Worm (Caenorhabditis elegans) whole organism, young adult: ENCODE results near the gene C40H5.2.

Source experiments
- C17E4.6 ChIP-seq: fragments of 200-800 bp; sonication (Bioruptor generic); IDR thresholded peaks from 2 replicates; pipeline ENCODE4 v1.3.6; 2022; ENCODE audit warnings: missing genetic modification reagents, missing genetic modification characterization, missing compliant biosample characterization
- F33H1.4 ChIP-seq: fragments of 200-800 bp; sonication (Bioruptor generic); IDR thresholded peaks from 2 replicates; pipeline ENCODE4 v1.3.6; 2022; ENCODE audit warnings: missing genetic modification reagents, missing genetic modification characterization, missing compliant biosample characterization
- F39B2.1 ChIP-seq: fragments of 200-800 bp; sonication (Bioruptor generic); IDR thresholded peaks from 2 replicates; pipeline ENCODE4 v1.3.6; 2022; ENCODE audit warnings: missing genetic modification reagents, missing genetic modification characterization, missing compliant biosample characterization
- F49E8.2 ChIP-seq: sonication (generic microtip); optimal IDR thresholded peaks from 3 replicates; lab custom pipeline; 2017; ENCODE audit warnings: missing genetic modification characterization, mild to moderate bottlenecking, missing compliant biosample characterization, antibody characterized with exemption, moderate library complexity; ENCODE audit not compliant: insufficient read depth
- F57A8.1 ChIP-seq: fragments of 200-800 bp; sonication (Bioruptor generic); optimal IDR thresholded peaks from 2 replicates; lab custom pipeline; 2018; ENCODE audit warnings: mild to moderate bottlenecking, missing genetic modification characterization, moderate library complexity, missing compliant biosample characterization
- Y53F4B.3 ChIP-seq: fragments of 200-800 bp; sonication (Bioruptor generic); IDR thresholded peaks from 2 replicates; pipeline ENCODE4 v1.3.6; 2022; ENCODE audit warnings: missing genetic modification reagents, missing genetic modification characterization, missing compliant biosample characterization
- Y67H2A.10 ChIP-seq: fragments of 200-800 bp; sonication (Bioruptor generic); conservative IDR thresholded peaks from 2 replicates; pipeline ENCODE4 v1.3.6; 2022; ENCODE audit warnings: missing genetic modification reagents, missing genetic modification characterization, missing compliant biosample characterization
- Y95B8A.8 ChIP-seq: fragments of 200-800 bp; sonication (Bioruptor generic); IDR thresholded peaks from 2 replicates; pipeline ENCODE4 v1.3.6; 2022; ENCODE audit warnings: missing genetic modification reagents, missing genetic modification characterization, missing compliant biosample characterization
- ZK185.1 ChIP-seq: sonication (generic microtip); optimal IDR thresholded peaks from 2 replicates; lab custom pipeline; 2016; ENCODE audit warnings: mild to moderate bottlenecking, missing genetic modification characterization, missing compliant biosample characterization; ENCODE audit not compliant: poor library complexity, severe bottlenecking
- attf-3 ChIP-seq: fragments of 200-800 bp; sonication (Bioruptor generic); conservative IDR thresholded peaks from 2 replicates; pipeline ENCODE4 v1.3.6; 2022; ENCODE audit warnings: missing genetic modification reagents, missing genetic modification characterization, missing compliant biosample characterization
- attf-5 ChIP-seq: fragments of 200-800 bp; sonication (Bioruptor generic); optimal IDR thresholded peaks from 2 replicates; lab custom pipeline; 2018; ENCODE audit warnings: mild to moderate bottlenecking, missing genetic modification characterization, missing compliant biosample characterization
- bed-1 ChIP-seq: fragments of 200-800 bp; sonication (Bioruptor generic); IDR thresholded peaks from 2 replicates; pipeline ENCODE4 v1.3.6; 2022; ENCODE audit warnings: missing genetic modification reagents, missing genetic modification characterization, missing compliant biosample characterization
- bed-2 ChIP-seq: fragments of 200-800 bp; sonication (Bioruptor generic); IDR thresholded peaks from 2 replicates; pipeline ENCODE4 v1.3.6; 2022; ENCODE audit warnings: missing genetic modification reagents, missing genetic modification characterization, missing compliant biosample characterization
- ccch-3 ChIP-seq: fragments of 200-800 bp; sonication (Bioruptor generic); optimal IDR thresholded peaks from 2 replicates; lab custom pipeline; 2018; ENCODE audit warnings: mild to moderate bottlenecking, missing genetic modification characterization, missing compliant biosample characterization
- ceh-40 ChIP-seq: fragments of 200-800 bp; sonication (Bioruptor generic); IDR thresholded peaks from 2 replicates; pipeline ENCODE4 v1.3.6; 2022; ENCODE audit warnings: missing genetic modification characterization, missing compliant biosample characterization
- chd-7 ChIP-seq: sonication (generic microtip); optimal IDR thresholded peaks from 2 replicates; lab custom pipeline; 2016; ENCODE audit warnings: mild to moderate bottlenecking, missing genetic modification characterization, moderate library complexity, missing compliant biosample characterization
- die-1 ChIP-seq: sonication (generic microtip); optimal IDR thresholded peaks from 2 replicates; lab custom pipeline; 2016; ENCODE audit warnings: missing genotype, mild to moderate bottlenecking, missing genetic modification characterization, missing compliant biosample characterization
- dpff-1 ChIP-seq: sonication (generic microtip); optimal IDR thresholded peaks from 2 replicates; lab custom pipeline; 2017; ENCODE audit warnings: mild to moderate bottlenecking, missing genetic modification characterization, missing compliant biosample characterization
- dpl-1 ChIP-seq: fragments of 150-350 bp; optimal IDR thresholded peaks from 2 replicates; lab custom pipeline; 2014; ENCODE audit warnings: missing biosample characterization, missing genetic modification reagents, missing genetic modification characterization
- egl-44 ChIP-seq: fragments of 200-800 bp; sonication (Bioruptor generic); IDR thresholded peaks from 2 replicates; pipeline ENCODE4 v1.3.6; 2022; ENCODE audit warnings: missing genetic modification reagents, missing genetic modification characterization, missing compliant biosample characterization
- ekl-4 ChIP-seq: fragments of 200-800 bp; sonication (Bioruptor generic); IDR thresholded peaks from 2 replicates; pipeline ENCODE4 v1.3.6; 2022; ENCODE audit warnings: missing genetic modification reagents, missing genetic modification characterization, missing compliant biosample characterization
- gei-17 ChIP-seq: fragments of 200-800 bp; sonication (Bioruptor generic); optimal IDR thresholded peaks from 2 replicates; lab custom pipeline; 2018; ENCODE audit warnings: mild to moderate bottlenecking, missing genetic modification characterization, missing compliant biosample characterization
- hlh-12 ChIP-seq: sonication (generic microtip); optimal IDR thresholded peaks from 2 replicates; lab custom pipeline; 2016; ENCODE audit warnings: missing genetic modification characterization, missing compliant biosample characterization
- hmg-20 ChIP-seq: fragments of 200-800 bp; sonication (Bioruptor generic); IDR thresholded peaks from 2 replicates; pipeline ENCODE4 v1.3.6; 2022; ENCODE audit warnings: missing genetic modification reagents, missing genetic modification characterization, missing compliant biosample characterization
- hrde-1 ChIP-seq: sonication (generic microtip); optimal IDR thresholded peaks from 2 replicates; lab custom pipeline; 2016; ENCODE audit warnings: missing genetic modification characterization, mild to moderate bottlenecking, missing compliant biosample characterization, moderate library complexity, missing genotype, missing genetic modification reagents, borderline replicate concordance
- lag-1 ChIP-seq: fragments of 200-800 bp; sonication (Bioruptor generic); IDR thresholded peaks from 2 replicates; pipeline ENCODE4 v1.3.6; 2022; ENCODE audit warnings: missing genetic modification reagents, missing genetic modification characterization, missing compliant biosample characterization
- lin-35 ChIP-seq, 3 experiments: fragments of 150-350 bp in 2 of 3; sonication (generic microtip) in 1 of 3; optimal IDR thresholded peaks; 2 replicates each; lab custom pipeline; 2014 to 2018; ENCODE audit warnings: missing biosample characterization in 3 of 3, missing genetic modification characterization in 3 of 3, missing genetic modification reagents in 3 of 3
- lin-54 ChIP-seq: fragments of 200-800 bp; sonication (Bioruptor generic); optimal IDR thresholded peaks from 2 replicates; lab custom pipeline; 2018; ENCODE audit warnings: mild to moderate bottlenecking, missing genetic modification characterization, missing compliant biosample characterization
- madf-10 ChIP-seq: sonication (generic microtip); optimal IDR thresholded peaks from 2 replicates; lab custom pipeline; 2016; ENCODE audit warnings: mild to moderate bottlenecking, missing genetic modification characterization, missing compliant biosample characterization
- madf-6 ChIP-seq: fragments of 200-800 bp; sonication (Bioruptor generic); IDR thresholded peaks from 2 replicates; pipeline ENCODE4 v1.3.6; 2022; ENCODE audit warnings: missing genetic modification reagents, missing genetic modification characterization, missing compliant biosample characterization
- madf-8 ChIP-seq: fragments of 200-800 bp; sonication (Bioruptor generic); conservative IDR thresholded peaks from 2 replicates; pipeline ENCODE4 v1.3.6; 2022; ENCODE audit warnings: missing genetic modification reagents, missing genetic modification characterization, missing compliant biosample characterization
- nfya-1 ChIP-seq: sonication (generic microtip); optimal IDR thresholded peaks from 2 replicates; lab custom pipeline; 2017; ENCODE audit warnings: antibody characterized with exemption, missing compliant biosample characterization, missing genetic modification characterization, borderline replicate concordance; ENCODE audit not compliant: insufficient read depth
- nhr-120 ChIP-seq: fragments of 200-800 bp; sonication (Bioruptor generic); IDR thresholded peaks from 2 replicates; pipeline ENCODE4 v1.3.6; 2022; ENCODE audit warnings: missing genetic modification characterization, missing compliant biosample characterization
- pbrm-1 ChIP-seq: fragments of 200-800 bp; sonication (Bioruptor generic); IDR thresholded peaks from 2 replicates; pipeline ENCODE4 v1.3.6; 2022; ENCODE audit warnings: missing genetic modification reagents, missing genetic modification characterization, missing compliant biosample characterization
- rec-8 ChIP-seq, 2 experiments: sonication (generic microtip); optimal IDR thresholded peaks; 2 replicates each; lab custom pipeline; 2016; ENCODE audit warnings: mild to moderate bottlenecking in 2 of 2, missing genetic modification characterization in 2 of 2, missing genetic modification reagents in 2 of 2, missing genotype in 2 of 2, missing biosample characterization in 1 of 2, missing compliant biosample characterization in 1 of 2, moderate library complexity in 1 of 2
- repo-1 ChIP-seq: sonication (generic microtip); optimal IDR thresholded peaks from 2 replicates; lab custom pipeline; 2017; ENCODE audit warnings: mild to moderate bottlenecking, missing genetic modification characterization, missing compliant biosample characterization
- rpc-1 ChIP-seq, 2 experiments: fragments of 150-350 bp in 1 of 2; sonication (generic microtip) in 1 of 2; optimal IDR thresholded peaks; 2 replicates each; lab custom pipeline; 2014 to 2018; ENCODE audit warnings: missing biosample characterization in 1 of 2, missing genetic modification characterization in 1 of 2, missing genetic modification reagents in 1 of 2, missing genotype in 1 of 2
- sdz-38 ChIP-seq: sonication (generic microtip); optimal IDR thresholded peaks from 2 replicates; lab custom pipeline; 2016; ENCODE audit warnings: missing genotype, missing genetic modification characterization, missing compliant biosample characterization
- snpc-1.3 ChIP-seq: sonication (generic microtip); optimal IDR thresholded peaks from 2 replicates; lab custom pipeline; 2017; ENCODE audit warnings: missing genetic modification characterization, mild to moderate bottlenecking, missing compliant biosample characterization, antibody characterized with exemption, moderate library complexity, missing genotype, missing genetic modification reagents; ENCODE audit not compliant: insufficient read depth
- tbx-9 ChIP-seq: sonication (generic microtip); optimal IDR thresholded peaks from 2 replicates; lab custom pipeline; 2016; ENCODE audit warnings: borderline replicate concordance, missing genetic modification characterization, inconsistent platforms, missing compliant biosample characterization
- tlf-1 ChIP-seq: fragments of 200-800 bp; sonication (Bioruptor generic); optimal IDR thresholded peaks from 2 replicates; lab custom pipeline; 2018; ENCODE audit warnings: mild to moderate bottlenecking, missing genetic modification characterization, missing compliant biosample characterization
- unc-130 ChIP-seq: sonication (generic microtip); optimal IDR thresholded peaks from 2 replicates; lab custom pipeline; 2016; ENCODE audit warnings: missing genetic modification reagents, missing genetic modification characterization, missing compliant biosample characterization
- unc-62 ChIP-seq: fragments of 150-350 bp; optimal IDR thresholded peaks from 2 replicates; lab custom pipeline; 2014; ENCODE audit warnings: missing biosample characterization, missing genetic modification reagents, missing genetic modification characterization
- zfh-2 ChIP-seq: fragments of 200-800 bp; sonication (Bioruptor generic); conservative IDR thresholded peaks from 2 replicates; pipeline ENCODE4 v1.3.6; 2022; ENCODE audit warnings: missing genetic modification reagents, missing genetic modification characterization, missing compliant biosample characterization
- zim-3 ChIP-seq: sonication (generic microtip); optimal IDR thresholded peaks from 2 replicates; lab custom pipeline; 2017; ENCODE audit warnings: mild to moderate bottlenecking, missing genetic modification characterization, moderate library complexity, missing compliant biosample characterization
- ztf-25 ChIP-seq: fragments of 200-800 bp; sonication (Bioruptor generic); IDR thresholded peaks from 2 replicates; pipeline ENCODE4 v1.3.6; 2022; ENCODE audit warnings: missing genetic modification reagents, missing genetic modification characterization, missing compliant biosample characterization
- ztf-26 ChIP-seq: sonication (generic microtip); optimal IDR thresholded peaks from 2 replicates; lab custom pipeline; 2017; ENCODE audit warnings: missing genetic modification characterization, missing compliant biosample characterization
- ztf-3 ChIP-seq: fragments of 200-800 bp; sonication (Bioruptor generic); optimal IDR thresholded peaks from 2 replicates; lab custom pipeline; 2018; ENCODE audit warnings: mild to moderate bottlenecking, missing genetic modification characterization, missing compliant biosample characterization

The C40H5.2 gene

ce11 chrX:11798057-11798555 lies 52.2 kb downstream of the C40H5.2 start, which contains the start of gene rsd-3 (continued):
- TF ChIP-seq Y67H2A.10 (GFP tag; lab: Robert Waterston, UW) = no peak
- TF ChIP-seq ztf-26 (tag; lab: Kevin White, UChicago) = no peak
- no peak for TF ChIP-seq tbx-9 (tag; lab: Kevin White, UChicago)
- no peak for TF ChIP-seq F33H1.4 (GFP tag; lab: Robert Waterston, UW)
- TF ChIP-seq attf-5 = no peak
- TF ChIP-seq hrde-1 (tag; lab: Kevin White, UChicago) = no peak
- TF ChIP-seq lag-1 (GFP tag; lab: Robert Waterston, UW) = no peak
- no peak for TF ChIP-seq rec-8 (tag; optimal IDR thresholded peaks at IDR 0.05; lab: Kevin White, UChicago)
- no peak for TF ChIP-seq ccch-3
- no peak for TF ChIP-seq ztf-25 (GFP tag; lab: Robert Waterston, UW)
- TF ChIP-seq lin-54 = no peak
- no peak for TF ChIP-seq F39B2.1 (GFP tag; lab: Robert Waterston, UW)
- peak; percentile 86 for TF ChIP-seq zfh-2 (GFP tag; lab: Robert Waterston, UW)
- peak; percentile 17 for TF ChIP-seq ZK185.1
- peak; percentile 5 for TF ChIP-seq gei-17
- no peak for TF ChIP-seq nhr-120 (GFP tag; lab: Robert Waterston, UW)
- no peak for TF ChIP-seq dpl-1
- no peak for TF ChIP-seq repo-1 (tag; lab: Kevin White, UChicago)
- no peak for TF ChIP-seq C17E4.6 (GFP tag; lab: Robert Waterston, UW)
- no peak for TF ChIP-seq zim-3 (tag; lab: Kevin White, UChicago)
- no peak for TF ChIP-seq ceh-40
- TF ChIP-seq hmg-20 = no peak
- TF ChIP-seq bed-1 (GFP tag; lab: Robert Waterston, UW) = no peak
- no peak for TF ChIP-seq hlh-12 (tag; lab: Kevin White, UChicago)
- no peak for TF ChIP-seq Y53F4B.3 (GFP tag; lab: Robert Waterston, UW)
- no peak for TF ChIP-seq F49E8.2 (tag; lab: Kevin White, UChicago)
- no peak for TF ChIP-seq F57A8.1 (GFP tag; lab: Kevin White, UChicago)
- TF ChIP-seq pbrm-1 (GFP tag; lab: Robert Waterston, UW) = no peak
- TF ChIP-seq ekl-4 (GFP tag; lab: Robert Waterston, UW) = no peak
- peak in 1 of 3 experiments; percentile 52 for TF ChIP-seq lin-35 (GFP tag; optimal IDR thresholded peaks at IDR 0.05; lab: Kevin White, UChicago)
- no peak for TF ChIP-seq unc-62 (GFP tag; lab: Kevin White, UChicago)
- no peak for TF ChIP-seq unc-130
- TF ChIP-seq Y95B8A.8 (GFP tag; lab: Robert Waterston, UW) = no peak
- no peak for TF ChIP-seq sdz-38 (tag; lab: Kevin White, UChicago)
- TF ChIP-seq snpc-1.3 (tag; lab: Kevin White, UChicago) = no peak
- TF ChIP-seq egl-44 = no peak
- no peak for TF ChIP-seq bed-2 (GFP tag; lab: Robert Waterston, UW)
- peak; percentile 18 for TF ChIP-seq madf-10 (tag; lab: Kevin White, UChicago)
- no peak for TF ChIP-seq ztf-3 (GFP tag; lab: Kevin White, UChicago)
- TF ChIP-seq rpc-1 (optimal IDR thresholded peaks at IDR 0.05; lab: Kevin White, UChicago) = no peak
- no peak for TF ChIP-seq rpc-1 (tag; optimal IDR thresholded peaks at IDR 0.05; lab: Kevin White, UChicago)
- TF ChIP-seq madf-6 (GFP tag; lab: Robert Waterston, UW) = no peak
- TF ChIP-seq tlf-1 = no peak
- TF ChIP-seq nfya-1 (tag; lab: Kevin White, UChicago) = no peak
- no peak for TF ChIP-seq chd-7 (tag; lab: Kevin White, UChicago)
- TF ChIP-seq attf-3 = no peak
- TF ChIP-seq die-1 (tag; lab: Kevin White, UChicago) = no peak
- no peak for TF ChIP-seq madf-8
- no peak for TF ChIP-seq dpff-1 (tag; lab: Kevin White, UChicago)
